Worm (Caenorhabditis elegans) whole organism, late embryonic: ENCODE data around the gene ZC13.1.

ENCODE experiments used
- K02D7.2 ChIP-seq: sonication (generic microtip); optimal IDR thresholded peaks from 2 replicates; lab custom pipeline; 2017; ENCODE audit warnings: mild to moderate bottlenecking, missing genetic modification characterization, missing compliant biosample characterization
- T23F11.4 ChIP-seq: fragments of 200-800 bp; sonication (Bioruptor generic); optimal IDR thresholded peaks from 2 replicates; lab custom pipeline; 2018; ENCODE audit warnings: mild to moderate bottlenecking, missing genetic modification characterization, missing compliant biosample characterization
- Y22D7AL.16 ChIP-seq: sonication (generic microtip); optimal IDR thresholded peaks from 2 replicates; lab custom pipeline; 2016; ENCODE audit warnings: missing genetic modification characterization, missing compliant biosample characterization
- ceh-14 ChIP-seq: sonication (generic microtip); optimal IDR thresholded peaks from 2 replicates; lab custom pipeline; 2016; ENCODE audit warnings: missing genotype, missing genetic modification characterization, missing compliant biosample characterization
- ceh-30 ChIP-seq: fragments of 150-350 bp; optimal IDR thresholded peaks from 2 replicates; lab custom pipeline; 2014; ENCODE audit warnings: missing biosample characterization, missing genetic modification characterization
- dmd-4 ChIP-seq: sonication (generic microtip); optimal IDR thresholded peaks from 2 replicates; lab custom pipeline; 2016; ENCODE audit warnings: borderline replicate concordance, missing genetic modification characterization, missing compliant biosample characterization
- hlh-30 ChIP-seq: sonication (generic microtip); optimal IDR thresholded peaks from 2 replicates; lab custom pipeline; 2017; ENCODE audit warnings: antibody characterized with exemption, missing genetic modification characterization, missing compliant biosample characterization; ENCODE audit not compliant: insufficient read depth
- hlh-8 ChIP-seq: sonication (generic microtip); optimal IDR thresholded peaks from 2 replicates; lab custom pipeline; 2016; ENCODE audit warnings: missing genotype, missing genetic modification characterization, missing compliant biosample characterization
- lim-6 ChIP-seq: sonication (generic microtip); optimal IDR thresholded peaks from 2 replicates; lab custom pipeline; 2016; ENCODE audit warnings: missing genetic modification characterization, missing compliant biosample characterization
- lin-11 ChIP-seq: fragments of 200-800 bp; sonication (Bioruptor generic); optimal IDR thresholded peaks from 2 replicates; lab custom pipeline; 2018; ENCODE audit warnings: mild to moderate bottlenecking, missing genetic modification characterization, missing compliant biosample characterization
- pha-4 ChIP-seq: fragments of 150-350 bp; optimal IDR thresholded peaks from 2 replicates; lab custom pipeline; 2018; ENCODE audit warnings: missing biosample characterization, missing genetic modification reagents, missing genetic modification characterization
- pros-1 ChIP-seq: fragments of 150-350 bp; optimal IDR thresholded peaks from 2 replicates; lab custom pipeline; 2014; ENCODE audit warnings: missing biosample characterization, missing genetic modification reagents, missing genetic modification characterization
- sdc-2 ChIP-seq: sonication (generic microtip); optimal IDR thresholded peaks from 2 replicates; lab custom pipeline; 2016; ENCODE audit warnings: missing genotype, missing genetic modification characterization, missing compliant biosample characterization

- TF ChIP-seq pros-1 (tag; lab: Kevin White, UChicago) (no peak), lin-11 (tag; lab: Kevin White, UChicago) (no peak), ceh-30 (tag; lab: Kevin White, UChicago) (no peak), sdc-2 (tag; lab: Kevin White, UChicago) (no peak), Y22D7AL.16 (tag; lab: Kevin White, UChicago) (no peak), hlh-30 (tag; lab: Kevin White, UChicago) (no peak), T23F11.4 (no peak), pha-4 (tag; lab: Kevin White, UChicago) (no peak), dmd-4 (no peak), lim-6 (tag; lab: Kevin White, UChicago) (no peak), K02D7.2 (tag; lab: Kevin White, UChicago) (no peak), ceh-14 (tag; lab: Kevin White, UChicago) (no peak), hlh-8 (tag; lab: Kevin White, UChicago) (no peak)
These were observed 13.6 kb upstream of the ZC13.1 start, which contains the start of gene cdo-1 for ce11 chrX:863478-863877.
